Worm (Caenorhabditis elegans) whole organism, L1 larva: ENCODE results near the gene sec-6.

ENCODE experiments used
- C04F5.9 ChIP-seq: sonication (generic microtip); optimal IDR thresholded peaks from 2 replicates; lab custom pipeline; 2016; ENCODE audit warnings: missing genetic modification characterization, missing compliant biosample characterization
- C16A3.4 ChIP-seq: fragments of 150-350 bp; optimal IDR thresholded peaks from 2 replicates; lab custom pipeline; 2014; ENCODE audit warnings: missing biosample characterization, missing genetic modification characterization
- C34B4.2 ChIP-seq: sonication (generic microtip); optimal IDR thresholded peaks from 2 replicates; lab custom pipeline; 2017; ENCODE audit warnings: mild to moderate bottlenecking, missing genetic modification characterization, missing compliant biosample characterization
- F16B12.6 ChIP-seq: fragments of 150-350 bp; optimal IDR thresholded peaks from 2 replicates; lab custom pipeline; 2014; ENCODE audit warnings: missing biosample characterization, missing genetic modification characterization
- aha-1 ChIP-seq: fragments of 150-350 bp; optimal IDR thresholded peaks from 2 replicates; lab custom pipeline; 2014; ENCODE audit warnings: missing biosample characterization, missing genetic modification characterization
- alr-1 ChIP-seq: fragments of 200-800 bp; sonication (Bioruptor generic); optimal IDR thresholded peaks from 2 replicates; lab custom pipeline; 2018; ENCODE audit warnings: borderline replicate concordance, mild to moderate bottlenecking, missing genetic modification characterization, missing compliant biosample characterization
- ama-1 ChIP-seq: fragments of 150-350 bp; optimal IDR thresholded peaks from 2 replicates; lab custom pipeline; 2014
- blmp-1 ChIP-seq: fragments of 150-350 bp; optimal IDR thresholded peaks from 2 replicates; lab custom pipeline; 2014; ENCODE audit warnings: missing biosample characterization, missing genetic modification characterization
- ceh-63 ChIP-seq: fragments of 200-800 bp; sonication (Bioruptor generic); optimal IDR thresholded peaks from 2 replicates; lab custom pipeline; 2018; ENCODE audit warnings: mild to moderate bottlenecking, missing genetic modification characterization, missing compliant biosample characterization
- ceh-8 ChIP-seq: fragments of 200-800 bp; sonication (Bioruptor generic); optimal IDR thresholded peaks from 2 replicates; lab custom pipeline; 2018; ENCODE audit warnings: mild to moderate bottlenecking, missing genetic modification characterization, moderate library complexity, missing compliant biosample characterization
- ceh-88 ChIP-seq: fragments of 200-800 bp; sonication (Bioruptor generic); IDR thresholded peaks from 2 replicates; pipeline ENCODE4 v1.3.6; 2022; ENCODE audit warnings: missing genetic modification characterization, missing compliant biosample characterization
- ces-1 ChIP-seq: fragments of 150-350 bp; optimal IDR thresholded peaks from 2 replicates; lab custom pipeline; 2014; ENCODE audit warnings: missing biosample characterization, missing genetic modification reagents, missing genetic modification characterization
- dsc-1 ChIP-seq: sonication (generic microtip); optimal IDR thresholded peaks from 2 replicates; lab custom pipeline; 2016; ENCODE audit warnings: mild to moderate bottlenecking, missing genetic modification characterization, missing compliant biosample characterization
- efl-1 ChIP-seq, 4 experiments: fragments of 150-350 bp; optimal IDR thresholded peaks in 3 of 4; peaks in 1 of 4; 1 replicate in 1 of 4; 2 replicates in 3 of 4; lab custom pipeline; 2014; ENCODE audit warnings: missing biosample characterization in 2 of 4, missing genetic modification characterization in 2 of 4, missing genetic modification reagents in 2 of 4
- efl-3 ChIP-seq: fragments of 200-800 bp; sonication (Bioruptor generic); optimal IDR thresholded peaks from 2 replicates; lab custom pipeline; 2018; ENCODE audit warnings: mild to moderate bottlenecking, missing genetic modification characterization, missing compliant biosample characterization
- egl-13 ChIP-seq: sonication (generic microtip); optimal IDR thresholded peaks from 2 replicates; lab custom pipeline; 2016; ENCODE audit warnings: missing genotype, missing genetic modification reagents, missing genetic modification characterization, missing compliant biosample characterization
- elt-3 ChIP-seq, 6 experiments: fragments of 150-350 bp in 1 of 6; sonication (generic microtip); optimal IDR thresholded peaks; 2 replicates each; lab custom pipeline; 2017 to 2018; ENCODE audit warnings: missing biosample characterization in 6 of 6, missing genetic modification characterization in 6 of 6, inconsistent platforms in 1 of 6
- fkh-10 ChIP-seq: sonication (generic microtip); optimal IDR thresholded peaks from 2 replicates; lab custom pipeline; 2017; ENCODE audit warnings: missing biosample characterization, missing genetic modification reagents, missing genetic modification characterization
- fkh-4 ChIP-seq: sonication (generic microtip); optimal IDR thresholded peaks from 2 replicates; lab custom pipeline; 2016; ENCODE audit warnings: missing compliant biosample characterization, missing genetic modification characterization, borderline replicate concordance
- fkh-8 ChIP-seq: sonication (generic microtip); optimal IDR thresholded peaks from 2 replicates; lab custom pipeline; 2016; ENCODE audit warnings: mild to moderate bottlenecking, missing genetic modification characterization, missing compliant biosample characterization
- grh-1 ChIP-seq: fragments of 200-800 bp; sonication (Bioruptor generic); IDR thresholded peaks from 2 replicates; pipeline ENCODE4 v1.3.6; 2022; ENCODE audit warnings: missing genetic modification reagents, missing genetic modification characterization, missing compliant biosample characterization
- hpl-2 ChIP-seq: fragments of 150-350 bp; optimal IDR thresholded peaks from 2 replicates; lab custom pipeline; 2014; ENCODE audit warnings: missing biosample characterization, missing genetic modification reagents, missing genetic modification characterization
- isw-1 ChIP-seq: fragments of 200-800 bp; sonication (Bioruptor generic); IDR thresholded peaks from 2 replicates; pipeline ENCODE4 v1.3.6; 2022; ENCODE audit warnings: missing genetic modification characterization, missing compliant biosample characterization
- jun-1 ChIP-seq: fragments of 150-350 bp; optimal IDR thresholded peaks from 2 replicates; lab custom pipeline; 2014; ENCODE audit warnings: missing biosample characterization, missing genetic modification reagents, missing genetic modification characterization
- lin-14 ChIP-seq: fragments of 200-800 bp; sonication (Bioruptor generic); optimal IDR thresholded peaks from 2 replicates; lab custom pipeline; 2018; ENCODE audit warnings: mild to moderate bottlenecking, missing genetic modification characterization, moderate library complexity, missing compliant biosample characterization
- lin-35 ChIP-seq, 2 experiments: fragments of 150-350 bp; optimal IDR thresholded peaks; 2 replicates each; lab custom pipeline; 2014; ENCODE audit warnings: missing biosample characterization in 2 of 2, missing genetic modification characterization in 2 of 2, missing genetic modification reagents in 2 of 2
- nhr-12 ChIP-seq: sonication (generic microtip); optimal IDR thresholded peaks from 2 replicates; lab custom pipeline; 2017; ENCODE audit warnings: missing biosample characterization, missing genetic modification characterization
- nhr-19 ChIP-seq: fragments of 200-800 bp; sonication (Bioruptor generic); conservative IDR thresholded peaks from 2 replicates; pipeline ENCODE4 v1.3.6; 2022; ENCODE audit warnings: missing genetic modification characterization, missing compliant biosample characterization
- nhr-237 ChIP-seq: fragments of 150-350 bp; optimal IDR thresholded peaks from 2 replicates; lab custom pipeline; 2014; ENCODE audit warnings: missing biosample characterization, missing genetic modification characterization
- nhr-28 ChIP-seq: fragments of 150-350 bp; optimal IDR thresholded peaks from 2 replicates; lab custom pipeline; 2014; ENCODE audit warnings: missing biosample characterization, missing genetic modification characterization
- nhr-84 ChIP-seq: sonication (generic microtip); optimal IDR thresholded peaks from 2 replicates; lab custom pipeline; 2017; ENCODE audit warnings: missing biosample characterization, missing genetic modification characterization
- nhr-85 ChIP-seq: sonication (generic microtip); peaks from one replicate; lab custom pipeline; 2016; ENCODE audit warnings: missing genetic modification characterization, inconsistent platforms, missing compliant biosample characterization
- nhr-90 ChIP-seq: sonication (generic microtip); optimal IDR thresholded peaks from 2 replicates; lab custom pipeline; 2016; ENCODE audit warnings: mild to moderate bottlenecking, missing genetic modification characterization, missing compliant biosample characterization; ENCODE audit not compliant: poor library complexity
- pag-3 ChIP-seq: sonication (generic microtip); optimal IDR thresholded peaks from 2 replicates; lab custom pipeline; 2017; ENCODE audit warnings: missing genetic modification characterization, mild to moderate bottlenecking, missing compliant biosample characterization, antibody characterized with exemption, borderline replicate concordance; ENCODE audit not compliant: insufficient read depth
- pqm-1 ChIP-seq: sonication (generic microtip); optimal IDR thresholded peaks from 3 replicates; lab custom pipeline; 2017; ENCODE audit warnings: missing biosample characterization, missing genetic modification characterization
- rnt-1 ChIP-seq: sonication (generic microtip); optimal IDR thresholded peaks from 2 replicates; lab custom pipeline; 2016; ENCODE audit warnings: mild to moderate bottlenecking, missing genetic modification characterization, moderate library complexity, missing compliant biosample characterization
- skn-1 ChIP-seq: fragments of 150-350 bp; optimal IDR thresholded peaks from 2 replicates; lab custom pipeline; 2014; ENCODE audit warnings: missing biosample characterization, missing genetic modification characterization
- snu-23 ChIP-seq: sonication (generic microtip); optimal IDR thresholded peaks from 2 replicates; lab custom pipeline; 2016; ENCODE audit warnings: missing genetic modification characterization, missing compliant biosample characterization
- sox-4 ChIP-seq: sonication (generic microtip); optimal IDR thresholded peaks from 2 replicates; lab custom pipeline; 2016; ENCODE audit warnings: missing genetic modification characterization, missing compliant biosample characterization
- sup-37 ChIP-seq: fragments of 200-800 bp; sonication (Bioruptor generic); optimal IDR thresholded peaks from 2 replicates; lab custom pipeline; 2018; ENCODE audit warnings: mild to moderate bottlenecking, missing genetic modification characterization, missing compliant biosample characterization
- swsn-7 ChIP-seq: sonication (generic microtip); optimal IDR thresholded peaks from 2 replicates; lab custom pipeline; 2016; ENCODE audit warnings: missing genetic modification characterization, missing compliant biosample characterization
- tbx-2 ChIP-seq: sonication (generic microtip); optimal IDR thresholded peaks from 2 replicates; lab custom pipeline; 2016; ENCODE audit warnings: missing genetic modification characterization, missing compliant biosample characterization
- tlp-1 ChIP-seq: fragments of 150-350 bp; optimal IDR thresholded peaks from 2 replicates; lab custom pipeline; 2014; ENCODE audit warnings: missing biosample characterization, missing genetic modification characterization
- unc-62 ChIP-seq: fragments of 150-350 bp; optimal IDR thresholded peaks from 2 replicates; lab custom pipeline; 2014; ENCODE audit warnings: missing biosample characterization, missing genetic modification reagents, missing genetic modification characterization
- xbp-1 ChIP-seq: sonication (generic microtip); optimal IDR thresholded peaks from 2 replicates; lab custom pipeline; 2016; ENCODE audit warnings: missing genetic modification characterization, missing compliant biosample characterization
- zag-1 ChIP-seq: fragments of 150-350 bp; optimal IDR thresholded peaks from 2 replicates; lab custom pipeline; 2014; ENCODE audit warnings: missing biosample characterization, missing genetic modification characterization
- ztf-4 ChIP-seq: fragments of 150-350 bp; optimal IDR thresholded peaks from 2 replicates; lab custom pipeline; 2014; ENCODE audit warnings: missing biosample characterization, missing genetic modification characterization

sec-6 gene

ce11 chrII:5323773-5324172, 35.6 kb upstream of the sec-6 start (continued):
- TF ChIP-seq nhr-90 (tag; lab: Kevin White, UChicago) (no peak), fkh-4 (tag; lab: Kevin White, UChicago) (no peak), snu-23 (GFP tag; lab: Kevin White, UChicago) (no peak), lin-35 (GFP tag; optimal IDR thresholded peaks at IDR 0.05; lab: Kevin White, UChicago) (peak in 1 of 2 experiments; percentile 55)

ce11 chrII:5324653-5325052, 34.7 kb upstream of the sec-6 start:
- TF ChIP-seq elt-3 (tag; optimal IDR thresholded peaks at IDR 0.05; lab: Kevin White, UChicago) (peak in 2 of 6 experiments; percentile 17 to 60), grh-1 (GFP tag; lab: Robert Waterston, UW) (0 out of 2 replicates have a peak, but pooled peaks have one; percentile 48), blmp-1 (tag; lab: Kevin White, UChicago) (peak; percentile 3), nhr-85 (tag; lab: Kevin White, UChicago) (peak; percentile 88), lin-14 (peak; percentile 7), tlp-1 (no peak), fkh-4 (tag; lab: Kevin White, UChicago) (no peak), efl-1 (optimal IDR thresholded peaks at IDR 0.05; lab: Kevin White, UChicago) (no peak), efl-1 (GFP tag; optimal IDR thresholded peaks at IDR 0.05 in 1 of 2; lab: Kevin White, UChicago) (peak in 1 of 2 experiments; percentile 49)

- TF ChIP-seq nhr-84 (no peak), C34B4.2 (no peak), zag-1 (no peak), pag-3 (tag; lab: Kevin White, UChicago) (no peak), C16A3.4 (peak; percentile 19), ceh-88 (GFP tag; lab: Robert Waterston, UW) (no peak), F16B12.6 (tag; lab: Kevin White, UChicago) (no peak), rnt-1 (peak; percentile 69), nhr-28 (no peak), lin-35 (GFP tag; optimal IDR thresholded peaks at IDR 0.05; lab: Kevin White, UChicago) (peak in 1 of 2 experiments; percentile 53), pqm-1 (no peak), xbp-1 (tag; lab: Kevin White, UChicago) (peak; percentile 63), nhr-12 (no peak), aha-1 (tag; lab: Kevin White, UChicago) (no peak), skn-1 (tag; lab: Kevin White, UChicago) (peak; percentile 68), ces-1 (no peak), swsn-7 (peak; percentile 56), isw-1 (GFP tag; lab: Robert Waterston, UW) (peak; percentile 33), unc-62 (no peak), ceh-8 (GFP tag; lab: Kevin White, UChicago) (peak; percentile 50), elt-3 (tag; optimal IDR thresholded peaks at IDR 0.05; lab: Kevin White, UChicago) (peak in 1 of 6 experiments; percentile 58), hpl-2 (no peak), dsc-1 (tag; lab: Kevin White, UChicago) (peak; percentile 52), nhr-19 (GFP tag; lab: Robert Waterston, UW) (peak; percentile 14; the same call in 1 of the 2 replicates), alr-1 (tag; lab: Kevin White, UChicago) (no peak), lin-14 (peak; percentile 95), nhr-85 (tag; lab: Kevin White, UChicago) (peak; percentile 73), ztf-4 (peak; percentile 24), sox-4 (no peak), nhr-237 (tag; lab: Kevin White, UChicago) (peak; percentile 18), snu-23 (GFP tag; lab: Kevin White, UChicago) (peak; percentile 54), fkh-8 (tag; lab: Kevin White, UChicago) (peak; percentile 92), egl-13 (tag; lab: Kevin White, UChicago) (peak; percentile 35), ceh-63 (GFP tag; lab: Kevin White, UChicago) (no peak), C04F5.9 (no peak), jun-1 (tag; lab: Kevin White, UChicago) (peak; percentile 79), fkh-10 (GFP tag; lab: Kevin White, UChicago) (peak; percentile 74), fkh-4 (tag; lab: Kevin White, UChicago) (no peak), tbx-2 (tag; lab: Kevin White, UChicago) (peak; percentile 52), efl-3 (GFP tag; lab: Kevin White, UChicago) (no peak), sup-37 (GFP tag; lab: Kevin White, UChicago) (no peak), ama-1 (lab: Kevin White, UChicago) (no peak)
These were observed 33.2 kb upstream of the sec-6 start for ce11 chrII:5326024-5326627.
